Worm (Caenorhabditis elegans): ENCODE data around the gene nhr-37.

Gene nhr-37

DNA sequence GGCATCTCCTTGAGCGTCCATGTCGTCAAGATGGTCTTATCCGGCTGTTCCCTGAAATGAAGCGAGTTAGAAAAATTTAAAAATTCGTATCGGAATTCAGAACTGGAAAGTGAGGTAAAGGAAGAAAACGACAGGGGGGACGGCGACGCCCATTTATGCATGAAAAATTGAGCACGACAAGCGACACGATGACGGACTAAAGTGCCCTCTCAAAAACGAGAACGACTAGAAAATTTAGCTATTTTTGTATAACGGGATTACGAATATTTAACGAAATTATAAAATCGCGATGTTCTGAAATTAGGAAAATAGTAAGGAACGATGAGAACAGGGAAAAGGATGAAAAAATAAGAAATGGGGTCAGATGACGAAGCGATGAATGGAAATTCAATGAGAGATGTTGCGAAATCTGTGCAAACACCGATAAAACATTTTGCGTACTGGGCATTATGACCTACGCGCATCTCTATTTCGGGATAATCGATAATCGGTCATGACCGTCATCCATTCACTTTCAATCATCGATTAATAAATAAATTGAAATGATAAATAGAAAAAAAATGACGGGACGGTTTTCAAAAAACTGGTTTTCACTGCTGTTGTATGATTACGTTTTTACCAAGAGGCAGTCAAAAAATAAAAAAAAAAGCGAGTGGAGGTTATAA is 34.6 kb downstream of the nhr-37 start, which contains the start of gene snb-1 (continued):
- TF ChIP-seq ceh-20 (GFP tag; IDR thresholded peaks at IDR 0.05) (no peak), unc-130 (GFP tag; optimal IDR thresholded peaks at IDR 0.05) (no peak), madf-5 (GFP tag; IDR thresholded peaks at IDR 0.05) (no peak), ztf-11 (tag; optimal IDR thresholded peaks at IDR 0.05) (no peak), ces-1 (GFP tag; optimal IDR thresholded peaks at IDR 0.05) (no peak), spr-1 (tag; optimal IDR thresholded peaks at IDR 0.05) (no peak), attf-4 (tag; optimal IDR thresholded peaks at IDR 0.05) (no peak), lir-3 (tag; optimal IDR thresholded peaks at IDR 0.05) (no peak), hif-1 (tag; optimal IDR thresholded peaks at IDR 0.05) (peak in 1 of 2 experiments; percentile 21), aly-2 (tag; optimal IDR thresholded peaks at IDR 0.05) (no peak), madf-9 (GFP tag; conservative IDR thresholded peaks at IDR 0.05) (no peak), gei-8 (GFP tag; optimal IDR thresholded peaks at IDR 0.05) (no peak), skn-1 (tag; optimal IDR thresholded peaks at IDR 0.05) (no peak), duxl-1 (tag; optimal IDR thresholded peaks at IDR 0.05; ENCODE audit: poor library complexity) (no peak), php-3 (GFP tag; IDR thresholded peaks at IDR 0.05) (no peak), saeg-2 (GFP tag; IDR thresholded peaks at IDR 0.05) (no peak), lim-7 (GFP tag; IDR thresholded peaks at IDR 0.05) (no peak), nhr-42 (GFP tag; IDR thresholded peaks at IDR 0.05) (no peak), nhr-11 (tag; optimal IDR thresholded peaks at IDR 0.05) (peak; percentile 22), unc-39 (tag; optimal IDR thresholded peaks at IDR 0.05) (no peak), lin-38 (GFP tag; IDR thresholded peaks at IDR 0.05) (no peak), lin-1 (GFP tag; IDR thresholded peaks at IDR 0.05) (no peak), hlh-30 (tag; optimal IDR thresholded peaks at IDR 0.05; ENCODE audit: insufficient read depth) (peak; percentile 93), egl-27 (tag; optimal IDR thresholded peaks at IDR 0.05) (no peak), dve-1 (tag; optimal IDR thresholded peaks at IDR 0.05; ENCODE audit: insufficient read depth) (peak; percentile 13), nhr-10 (tag; optimal IDR thresholded peaks at IDR 0.05) (no peak), F44E2.7 (GFP tag; IDR thresholded peaks at IDR 0.05) (no peak), Y75B8A.6 (GFP tag; IDR thresholded peaks at IDR 0.05) (no peak), lin-39 (tag; optimal IDR thresholded peaks at IDR 0.05) (no peak), tra-1 (GFP tag; IDR thresholded peaks at IDR 0.05) (0 out of 2 replicates have a peak, but pooled peaks have one; percentile 4), ZK337.2 (GFP tag; IDR thresholded peaks at IDR 0.05) (no peak), zag-1 (tag; optimal IDR thresholded peaks at IDR 0.05) (no peak), ctbp-1 (GFP tag; IDR thresholded peaks at IDR 0.05) (no peak), nhr-102 (tag; optimal IDR thresholded peaks at IDR 0.05) (peak; percentile 5)

DNA sequence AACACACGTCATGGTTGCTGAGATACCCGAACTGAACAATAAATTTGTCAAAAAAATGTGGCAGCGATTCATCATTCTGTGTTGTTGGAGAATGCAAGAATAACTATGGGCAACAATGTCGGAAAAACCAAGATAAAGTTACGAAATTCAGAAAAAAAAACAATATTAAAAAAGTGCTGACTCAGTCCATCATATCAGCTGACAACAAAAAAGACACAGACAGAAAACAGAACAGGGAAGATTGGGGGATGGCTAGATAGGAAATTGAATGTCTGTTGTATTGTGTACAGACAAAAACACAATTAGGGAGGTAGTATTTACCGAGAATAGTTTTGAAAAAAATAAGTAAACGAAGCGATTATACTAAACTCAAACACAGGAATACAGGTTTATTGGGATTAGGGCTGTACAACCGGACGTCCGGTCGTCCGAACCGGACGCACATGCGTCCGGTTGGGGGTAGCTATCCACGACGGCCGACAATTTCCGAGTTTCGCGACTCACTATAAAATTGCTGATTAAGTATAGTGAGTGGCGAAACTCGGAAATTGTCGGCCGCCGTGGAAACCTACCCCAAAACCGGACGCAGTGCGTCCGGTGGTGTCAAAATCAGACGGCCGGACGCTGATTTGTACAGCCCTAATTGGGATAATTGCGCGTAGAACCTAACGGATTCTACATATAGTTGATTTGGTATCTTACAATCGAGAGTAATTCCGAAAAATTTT is 35.7 kb downstream of the nhr-37 start:
- TF ChIP-seq mdt-29 (GFP tag; IDR thresholded peaks at IDR 0.05) = no peak
- TF ChIP-seq ceh-32 (tag; optimal IDR thresholded peaks at IDR 0.05; ENCODE audit: poor library complexity) = no peak
- peak; percentile 1 for TF ChIP-seq mes-2 (tag; optimal IDR thresholded peaks at IDR 0.05; ENCODE audit: poor library complexity, severe bottlenecking)
- TF ChIP-seq nhr-48 (tag; optimal IDR thresholded peaks at IDR 0.05) = no peak
- TF ChIP-seq lin-15B (tag; optimal IDR thresholded peaks at IDR 0.05) = no peak
- no peak for TF ChIP-seq nhr-111 (GFP tag; optimal IDR thresholded peaks at IDR 0.05)
- no peak for TF ChIP-seq vab-7 (GFP tag; IDR thresholded peaks at IDR 0.05)
- TF ChIP-seq daf-16 (GFP tag; optimal IDR thresholded peaks at IDR 0.05) = no peak
- peak; percentile 72 for TF ChIP-seq daf-16 (tag; optimal IDR thresholded peaks at IDR 0.05)
- no peak for TF ChIP-seq ceh-44 (GFP tag; IDR thresholded peaks at IDR 0.05)
- TF ChIP-seq hlh-11 (tag; optimal IDR thresholded peaks at IDR 0.05) = peak; percentile 14
- TF ChIP-seq fkh-10 (GFP tag; optimal IDR thresholded peaks at IDR 0.05) = no peak
- TF ChIP-seq mxl-2 (GFP tag; conservative IDR thresholded peaks at IDR 0.05) = no peak
- no peak for TF ChIP-seq php-3 (GFP tag; IDR thresholded peaks at IDR 0.05)
- no peak for TF ChIP-seq lsy-2 (tag; optimal IDR thresholded peaks at IDR 0.05)
- no peak for TF ChIP-seq lim-7 (GFP tag; IDR thresholded peaks at IDR 0.05)
- TF ChIP-seq ama-1 (optimal IDR thresholded peaks at IDR 0.05) = no peak
- TF ChIP-seq hlh-30 (tag; optimal IDR thresholded peaks at IDR 0.05; ENCODE audit: insufficient read depth) = peak; percentile 60
- no peak for TF ChIP-seq snpc-1.2 (GFP tag; IDR thresholded peaks at IDR 0.05)
- peak; percentile 59 for TF ChIP-seq dve-1 (tag; optimal IDR thresholded peaks at IDR 0.05; ENCODE audit: insufficient read depth)

All from whole organism, L4 larva.